Fruit fly (Drosophila melanogaster) whole organism, embryonic: ENCODE data around the gene TrpA1.

Source experiments
- BEAF-32 ChIP-seq: fragments of 200-800 bp; sonication (Bioruptor generic); optimal IDR thresholded peaks from 3 replicates; lab custom pipeline; 2017; ENCODE audit warnings: missing biosample characterization, missing genetic modification characterization, mild to moderate bottlenecking, moderate library complexity, missing genetic modification reagents
- CG10209 ChIP-seq: fragments of 200-800 bp; sonication (Bioruptor generic); optimal IDR thresholded peaks from 3 replicates; lab custom pipeline; 2017; ENCODE audit warnings: missing biosample characterization, mild to moderate bottlenecking, missing genetic modification characterization, missing genetic modification reagents
- CG11093 ChIP-seq: fragments of 200-800 bp; sonication (Bioruptor generic); IDR thresholded peaks from 3 replicates; pipeline ENCODE4 v1.3.6; 2022; ENCODE audit warnings: missing biosample characterization, missing genetic modification characterization
- CG13424 ChIP-seq: fragments of 200-800 bp; sonication (Bioruptor generic); optimal IDR thresholded peaks from 2 replicates; lab custom pipeline; 2019; ENCODE audit warnings: missing biosample characterization, mild to moderate bottlenecking, missing genetic modification characterization, moderate library complexity
- CG14014 ChIP-seq: fragments of 200-800 bp; sonication (Bioruptor generic); IDR thresholded peaks from 2 replicates; pipeline ENCODE4 v1.3.6; 2022; ENCODE audit warnings: missing biosample characterization, missing genetic modification characterization
- CG14050 ChIP-seq: fragments of 200-800 bp; sonication (Bioruptor generic); IDR thresholded peaks from 3 replicates; pipeline ENCODE4 v1.3.6; 2022; ENCODE audit warnings: missing biosample characterization, missing genetic modification characterization
- CG14441 ChIP-seq: fragments of 200-800 bp; sonication (Bioruptor generic); IDR thresholded peaks from 2 replicates; pipeline ENCODE4 v1.3.6; 2022; ENCODE audit warnings: missing biosample characterization, missing genetic modification characterization
- CG14965 ChIP-seq: fragments of 200-800 bp; sonication (Bioruptor generic); optimal IDR thresholded peaks from 2 replicates; lab custom pipeline; 2016; ENCODE audit warnings: missing biosample characterization, missing genetic modification characterization, borderline replicate concordance
- CG17359 ChIP-seq: fragments of 200-800 bp; sonication (Bioruptor generic); optimal IDR thresholded peaks from 3 replicates; lab custom pipeline; 2018; ENCODE audit warnings: missing biosample characterization, mild to moderate bottlenecking, missing genetic modification characterization, moderate library complexity
- CG17612 ChIP-seq: fragments of 200-800 bp; sonication (Bioruptor generic); IDR thresholded peaks from 2 replicates; pipeline ENCODE4 v1.3.6; 2022; ENCODE audit warnings: missing biosample characterization, missing genetic modification characterization
- CG18262 ChIP-seq: fragments of 200-800 bp; optimal IDR thresholded peaks from 3 replicates; lab custom pipeline; 2019; ENCODE audit warnings: missing biosample characterization, mild to moderate bottlenecking, missing genetic modification characterization, moderate library complexity
- CG31441 ChIP-seq: fragments of 200-800 bp; sonication (Bioruptor generic); IDR thresholded peaks from 2 replicates; pipeline ENCODE4 v1.3.6; 2022; ENCODE audit warnings: missing biosample characterization, missing genetic modification characterization
- CG32532 ChIP-seq: fragments of 200-800 bp; sonication (Bioruptor generic); IDR thresholded peaks from 2 replicates; pipeline ENCODE4 v1.3.6; 2022; ENCODE audit warnings: missing biosample characterization, missing genetic modification characterization
- CG3281 ChIP-seq: fragments of 200-800 bp; sonication (Bioruptor generic); optimal IDR thresholded peaks from 3 replicates; lab custom pipeline; 2017; ENCODE audit warnings: missing biosample characterization, mild to moderate bottlenecking, missing genetic modification characterization
- CG3847 ChIP-seq: fragments of 200-800 bp; sonication (Bioruptor generic); IDR thresholded peaks from 2 replicates; pipeline ENCODE4 v1.3.6; 2022; ENCODE audit warnings: missing biosample characterization, missing genetic modification characterization
- CG4360 ChIP-seq: fragments of 200-800 bp; sonication (Bioruptor generic); IDR thresholded peaks from 2 replicates; pipeline ENCODE4 v1.3.6; 2022; ENCODE audit warnings: missing biosample characterization, missing genetic modification characterization
- CG4730 ChIP-seq: fragments of 200-800 bp; sonication (Bioruptor generic); IDR thresholded peaks from 2 replicates; pipeline ENCODE4 v1.3.6; 2022; ENCODE audit warnings: missing biosample characterization, missing genetic modification characterization
- CG4820 ChIP-seq: fragments of 200-800 bp; sonication (Bioruptor generic); optimal IDR thresholded peaks from 3 replicates; lab custom pipeline; 2016; ENCODE audit warnings: missing biosample characterization, missing genetic modification characterization
- CG7357 ChIP-seq: fragments of 200-800 bp; sonication (Bioruptor generic); IDR thresholded peaks from 3 replicates; pipeline ENCODE4 v1.3.6; 2022; ENCODE audit warnings: missing biosample characterization, missing genetic modification characterization
- CG7839 ChIP-seq: fragments of 200-800 bp; sonication (Bioruptor generic); optimal IDR thresholded peaks from 3 replicates; lab custom pipeline; 2018; ENCODE audit warnings: missing biosample characterization, mild to moderate bottlenecking, missing genetic modification characterization, moderate library complexity
- CG8388 ChIP-seq: fragments of 200-800 bp; sonication (Bioruptor generic); optimal IDR thresholded peaks from 2 replicates; lab custom pipeline; 2019; ENCODE audit warnings: missing biosample characterization, mild to moderate bottlenecking, missing genetic modification characterization, moderate library complexity
- CG9876 ChIP-seq: fragments of 200-800 bp; sonication (Bioruptor generic); optimal IDR thresholded peaks from 2 replicates; lab custom pipeline; 2016; ENCODE audit warnings: missing biosample characterization, missing genetic modification characterization
- CHES-1-like ChIP-seq: fragments of 200-800 bp; sonication (Bioruptor generic); optimal IDR thresholded peaks from 2 replicates; lab custom pipeline; 2016; ENCODE audit warnings: missing biosample characterization, missing genetic modification characterization
- Dp ChIP-seq: fragments of 200-800 bp; sonication (Bioruptor generic); optimal IDR thresholded peaks from 2 replicates; lab custom pipeline; 2018; ENCODE audit warnings: missing biosample characterization, mild to moderate bottlenecking, missing genetic modification characterization, moderate library complexity
- Gsc ChIP-seq: fragments of 200-800 bp; sonication (Bioruptor generic); IDR thresholded peaks from 2 replicates; pipeline ENCODE4 v1.3.6; 2022; ENCODE audit warnings: missing biosample characterization, missing genetic modification characterization
- Hr51 ChIP-seq, 2 experiments: fragments of 200-800 bp; sonication (Bioruptor generic); optimal IDR thresholded peaks; 2 replicates in 1 of 2; 3 replicates in 1 of 2; lab custom pipeline; 2016 to 2018; ENCODE audit warnings: missing biosample characterization in 2 of 2, missing genetic modification characterization in 2 of 2, mild to moderate bottlenecking in 1 of 2, moderate library complexity in 1 of 2
- Med ChIP-seq: fragments of 200-800 bp; sonication (Bioruptor generic); peaks from one replicate; lab custom pipeline; 2016; ENCODE audit warnings: missing biosample characterization, missing genetic modification characterization, mild to moderate bottlenecking, inconsistent platforms, moderate library complexity
- NC2β ChIP-seq: fragments of 200-800 bp; sonication (Bioruptor generic); optimal IDR thresholded peaks from 2 replicates; lab custom pipeline; 2016; ENCODE audit warnings: missing biosample characterization, missing genetic modification characterization
- Nf-YC ChIP-seq: fragments of 200-800 bp; optimal IDR thresholded peaks from 3 replicates; lab custom pipeline; 2019; ENCODE audit warnings: missing biosample characterization, mild to moderate bottlenecking, missing genetic modification characterization, moderate library complexity
- Ptx1 ChIP-seq: fragments of 200-800 bp; sonication (Bioruptor generic); IDR thresholded peaks from 2 replicates; pipeline ENCODE4 v1.3.6; 2022; ENCODE audit warnings: missing biosample characterization, missing genetic modification characterization
- Six4 ChIP-seq: fragments of 200-800 bp; sonication (Bioruptor generic); optimal IDR thresholded peaks from 2 replicates; lab custom pipeline; 2016; ENCODE audit warnings: missing biosample characterization, missing genetic modification characterization
- Sry-β ChIP-seq: fragments of 200-800 bp; sonication (Bioruptor generic); optimal IDR thresholded peaks from 2 replicates; lab custom pipeline; 2018; ENCODE audit warnings: missing biosample characterization, mild to moderate bottlenecking, missing genetic modification characterization, moderate library complexity
- ara ChIP-seq: fragments of 200-800 bp; sonication (Bioruptor generic); IDR thresholded peaks from 2 replicates; pipeline ENCODE4 v1.3.6; 2022; ENCODE audit warnings: missing biosample characterization, missing genetic modification characterization
- chinmo ChIP-seq: fragments of 200-800 bp; sonication (Bioruptor generic); IDR thresholded peaks from 4 replicates; pipeline ENCODE4 v1.3.6; 2022; ENCODE audit warnings: missing biosample characterization, missing genetic modification characterization; ENCODE audit not compliant: partially characterized antibody
- dmrt99B ChIP-seq: fragments of 200-800 bp; sonication (Bioruptor generic); optimal IDR thresholded peaks from 2 replicates; lab custom pipeline; 2018; ENCODE audit warnings: missing biosample characterization, mild to moderate bottlenecking, missing genetic modification characterization, moderate library complexity
- dpn ChIP-seq, 2 experiments: fragments of 200-800 bp; sonication (Bioruptor generic); optimal IDR thresholded peaks; 3 replicates each; lab custom pipeline; 2016; ENCODE audit warnings: missing biosample characterization in 2 of 2, missing genetic modification characterization in 2 of 2
- emc ChIP-seq: fragments of 200-800 bp; sonication (Bioruptor generic); optimal IDR thresholded peaks from 2 replicates; lab custom pipeline; 2016; ENCODE audit warnings: missing biosample characterization, missing genetic modification characterization
- fd96Cb ChIP-seq: fragments of 200-800 bp; sonication (Bioruptor generic); optimal IDR thresholded peaks from 2 replicates; lab custom pipeline; 2018; ENCODE audit warnings: missing biosample characterization, mild to moderate bottlenecking, missing genetic modification characterization, moderate library complexity
- gem ChIP-seq: fragments of 200-800 bp; sonication (Bioruptor generic); optimal IDR thresholded peaks from 2 replicates; lab custom pipeline; 2019; ENCODE audit warnings: missing biosample characterization, mild to moderate bottlenecking, missing genetic modification characterization, moderate library complexity
- insv ChIP-seq, 2 experiments: fragments of 200-800 bp; sonication (Bioruptor generic); optimal IDR thresholded peaks; 3 replicates each; lab custom pipeline; 2016 to 2018; ENCODE audit warnings: missing biosample characterization in 2 of 2, missing genetic modification characterization in 2 of 2
- kay ChIP-seq: fragments of 200-800 bp; sonication (Bioruptor generic); optimal IDR thresholded peaks from 2 replicates; lab custom pipeline; 2016; ENCODE audit warnings: missing biosample characterization, missing genetic modification characterization
- lilli ChIP-seq: fragments of 200-800 bp; sonication (Bioruptor generic); optimal IDR thresholded peaks from 3 replicates; lab custom pipeline; 2016; ENCODE audit warnings: missing biosample characterization, missing genetic modification characterization
- lola ChIP-seq, 3 experiments: fragments of >200 bp in 2 of 3; fragments of 200-800 bp in 1 of 3; sonication (Bioruptor generic) in 1 of 3; optimal IDR thresholded peaks; 2 replicates each; lab custom pipeline; 2017 to 2019; ENCODE audit warnings: missing biosample characterization in 3 of 3, missing genetic modification characterization in 3 of 3, mild to moderate bottlenecking in 1 of 3, moderate library complexity in 1 of 3
- lov ChIP-seq, 2 experiments: fragments of 200-800 bp in 1 of 2; fragments of >200 bp in 1 of 2; sonication (Bioruptor generic) in 1 of 2; IDR thresholded peaks in 1 of 2; optimal IDR thresholded peaks in 1 of 2; 2 replicates in 1 of 2; 3 replicates in 1 of 2; pipeline versions ENCODE4 v1.3.6 to Lab custom; 2017 to 2022; ENCODE audit warnings: missing biosample characterization in 1 of 2, missing genetic modification characterization in 1 of 2
- nau ChIP-seq: fragments of 200-800 bp; sonication (Bioruptor generic); optimal IDR thresholded peaks from 3 replicates; lab custom pipeline; 2017; ENCODE audit warnings: missing biosample characterization, mild to moderate bottlenecking, missing genetic modification characterization, missing genetic modification reagents
- pros ChIP-seq: fragments of 200-800 bp; sonication (Bioruptor generic); optimal IDR thresholded peaks from 3 replicates; lab custom pipeline; 2019; ENCODE audit warnings: missing biosample characterization, mild to moderate bottlenecking, missing genetic modification characterization, moderate library complexity
- sens ChIP-seq: fragments of 200-800 bp; sonication (Bioruptor generic); peaks from one replicate; lab custom pipeline; 2016; ENCODE audit warnings: missing biosample characterization, missing genetic modification characterization
- so ChIP-seq: fragments of 200-800 bp; sonication (Bioruptor generic); IDR thresholded peaks from 3 replicates; pipeline ENCODE4 v1.3.6; 2022; ENCODE audit warnings: missing biosample characterization, missing genetic modification characterization
- stc ChIP-seq: fragments of 200-800 bp; sonication (Bioruptor generic); IDR thresholded peaks from 2 replicates; pipeline ENCODE4 v1.3.6; 2022; ENCODE audit warnings: missing biosample characterization, missing genetic modification characterization
- zen ChIP-seq: fragments of 200-800 bp; sonication (Bioruptor generic); optimal IDR thresholded peaks from 3 replicates; lab custom pipeline; 2018; ENCODE audit warnings: missing biosample characterization, mild to moderate bottlenecking, missing genetic modification characterization, moderate library complexity

Gene TrpA1

dm6 chr3L:8865185-8865584, 39.8 kb downstream of the TrpA1 start (continued):
- TF ChIP-seq so (GFP tag; lab: Robert Waterston, UW) (0 out of 3 replicates have a peak, but pooled peaks have one; percentile 47), Sry-β (no peak), CG14050 (peak; percentile 13; the same call in 1 of the 3 replicates), NC2β (GFP tag; lab: Kevin White, UChicago) (no peak), CG9876 (GFP tag; lab: Kevin White, UChicago) (no peak), lov (optimal IDR thresholded peaks at IDR 0.05; lab: Kevin White, UChicago) (no peak), lov (GFP tag; IDR thresholded peaks at IDR 0.05; lab: Robert Waterston, UW) (no peak), zen (tag; lab: Kevin White, UChicago) (no peak), CG3281 (no peak), CG3847 (no peak), pros (GFP tag; lab: Kevin White, UChicago) (peak; percentile 0), CG32532 (no peak), Six4 (GFP tag; lab: Kevin White, UChicago) (no peak), chinmo (GFP tag; lab: Robert Waterston, UW) (0 out of 4 replicates have a peak, but pooled peaks have one; percentile 63), insv (GFP tag; optimal IDR thresholded peaks at IDR 0.05; lab: Kevin White, UChicago) (no peak), CG4820 (GFP tag; lab: Kevin White, UChicago) (no peak), CG14441 (GFP tag; lab: Robert Waterston, UW) (peak; percentile 56), CG18262 (tag; lab: Kevin White, UChicago) (no peak), gem (peak; percentile 34), CG4360 (GFP tag; lab: Robert Waterston, UW) (no peak), lola (GFP tag; optimal IDR thresholded peaks at IDR 0.05; lab: Kevin White, UChicago) (no peak), CG10209 (GFP tag; lab: Kevin White, UChicago) (peak; percentile 43), CG7357 (GFP tag; lab: Robert Waterston, UW) (no peak), Med (GFP tag; lab: Kevin White, UChicago) (peak; percentile 84), dpn (GFP tag; optimal IDR thresholded peaks at IDR 0.05; lab: Kevin White, UChicago) (peak in 1 of 2 experiments; percentile 8), CG8388 (GFP tag; lab: Kevin White, UChicago) (no peak), fd96Cb (tag; lab: Kevin White, UChicago) (no peak), CG17612 (no peak), stc (GFP tag; lab: Robert Waterston, UW) (peak; percentile 12; the same call in 1 of the 2 replicates), CG14014 (GFP tag; lab: Robert Waterston, UW) (no peak), Dp (GFP tag; lab: Kevin White, UChicago) (no peak), sens (GFP tag; lab: Kevin White, UChicago) (peak; percentile 72), CG17359 (no peak), BEAF-32 (GFP tag; lab: Kevin White, UChicago) (no peak), CG14965 (GFP tag; lab: Kevin White, UChicago) (no peak), CG13424 (tag; lab: Kevin White, UChicago) (peak; percentile 1), lilli (GFP tag; lab: Kevin White, UChicago) (no peak), Gsc (GFP tag; lab: Robert Waterston, UW) (no peak), Nf-YC (tag; lab: Kevin White, UChicago) (no peak), CG11093 (GFP tag; lab: Robert Waterston, UW) (no peak), Ptx1 (GFP tag; lab: Robert Waterston, UW) (peak; percentile 53), Hr51 (GFP tag; optimal IDR thresholded peaks at IDR 0.05; lab: Kevin White, UChicago) (peak in 1 of 2 experiments; percentile 16), CHES-1-like (GFP tag; lab: Kevin White, UChicago) (no peak), CG7839 (tag; lab: Kevin White, UChicago) (peak; percentile 14), dmrt99B (tag; lab: Kevin White, UChicago) (peak; percentile 11), ara (GFP tag; lab: Robert Waterston, UW) (peak; percentile 33; the same call in 1 of the 2 replicates), CG31441 (no peak), nau (no peak), kay (no peak), CG4730 (GFP tag; lab: Robert Waterston, UW) (0 out of 2 replicates have a peak, but pooled peaks have one; percentile 26), emc (GFP tag; lab: Kevin White, UChicago) (no peak)
